Fruit fly (Drosophila melanogaster) S2 (cell line): ENCODE results near the gene CG43251.

ENCODE experiments used
- CG8478 ChIP-seq: fragments of >200 bp; optimal IDR thresholded peaks from 2 replicates; lab custom pipeline; 2018
- CTCF ChIP-seq, 2 experiments: fragments of >200 bp; optimal IDR thresholded peaks; 2 replicates each; lab custom pipeline; 2018

DNA sequence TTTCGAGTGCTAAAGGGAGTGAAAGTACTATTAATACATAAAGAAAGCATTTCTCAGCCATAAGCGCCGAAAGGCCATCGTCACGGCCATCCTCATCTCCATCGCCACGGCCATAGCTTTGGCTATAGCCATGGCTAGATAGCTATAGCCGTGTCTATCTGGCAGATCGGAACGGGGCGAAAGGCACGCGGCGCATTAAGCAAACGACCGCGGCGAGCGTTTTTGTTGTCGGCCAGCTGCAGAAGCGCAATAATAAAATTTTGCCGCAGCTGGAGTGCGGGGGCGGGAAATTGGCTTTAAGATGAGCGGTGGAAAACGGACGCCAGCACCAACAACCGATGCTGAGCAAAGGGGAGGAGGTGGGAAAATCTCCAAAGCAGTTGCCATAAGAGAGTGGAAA, 8.3 kb upstream of the CG43251 start:
- TF ChIP-seq CG8478 (lab: Kevin White, UChicago), result no peak
- no peak for TF ChIP-seq CTCF (optimal IDR thresholded peaks at IDR 0.05; lab: Kevin White, UChicago)
